Fruit fly (Drosophila melanogaster): ENCODE results near the gene fz3.

The fz3 gene

DNA sequence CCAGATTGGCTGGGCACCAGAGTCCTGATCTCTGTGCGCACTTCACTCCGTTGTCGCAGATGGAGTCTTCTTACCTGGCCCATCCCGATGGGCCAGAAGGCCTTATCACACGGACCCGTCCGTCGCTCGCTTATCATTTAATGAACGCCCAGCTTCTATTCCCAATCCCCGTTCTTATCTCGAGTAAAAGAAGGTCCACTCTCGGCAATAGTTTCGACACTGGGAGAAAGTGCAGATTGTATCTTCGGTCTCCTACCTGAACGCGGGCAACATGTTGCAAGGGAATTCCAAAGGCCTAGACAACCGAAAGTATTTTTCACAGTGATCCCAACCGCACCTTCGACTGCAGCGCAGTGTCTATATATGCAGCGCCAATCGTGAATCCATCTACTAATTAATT is 3.7 kb upstream of the fz3 start:
- TF ChIP-seq usp (GFP tag; optimal IDR thresholded peaks at IDR 0.05) = no peak

DNA sequence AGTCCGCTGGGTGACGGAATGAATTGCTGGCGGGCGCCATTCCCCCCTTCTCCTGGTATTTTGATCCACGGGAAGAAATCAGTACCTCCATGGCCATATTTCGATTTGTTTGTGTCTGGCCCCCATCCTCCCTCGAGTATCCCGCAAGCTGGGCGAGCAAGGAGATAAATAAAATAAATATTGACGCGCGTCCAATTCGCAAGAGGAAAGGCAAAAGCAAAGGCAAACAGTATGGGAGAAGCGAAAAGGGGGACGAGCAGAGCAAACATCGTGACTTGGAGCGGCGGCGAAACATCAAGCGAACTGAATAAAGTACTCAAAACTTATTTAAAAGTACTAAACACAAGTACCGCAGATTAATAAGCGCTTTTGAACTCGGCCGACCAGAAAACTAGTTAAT is 1.8 kb upstream of the fz3 start:
- TF ChIP-seq Dll (optimal IDR thresholded peaks at IDR 0.05) = no peak
- no peak for TF ChIP-seq psq (optimal IDR thresholded peaks at IDR 0.05)
- no peak for TF ChIP-seq CG8478 (optimal IDR thresholded peaks at IDR 0.05)
- no peak for TF ChIP-seq EcR (GFP tag; optimal IDR thresholded peaks at IDR 0.05)
- TF ChIP-seq pan (optimal IDR thresholded peaks at IDR 0.05) = no peak
- no peak for TF ChIP-seq usp (GFP tag; optimal IDR thresholded peaks at IDR 0.05)

DNA sequence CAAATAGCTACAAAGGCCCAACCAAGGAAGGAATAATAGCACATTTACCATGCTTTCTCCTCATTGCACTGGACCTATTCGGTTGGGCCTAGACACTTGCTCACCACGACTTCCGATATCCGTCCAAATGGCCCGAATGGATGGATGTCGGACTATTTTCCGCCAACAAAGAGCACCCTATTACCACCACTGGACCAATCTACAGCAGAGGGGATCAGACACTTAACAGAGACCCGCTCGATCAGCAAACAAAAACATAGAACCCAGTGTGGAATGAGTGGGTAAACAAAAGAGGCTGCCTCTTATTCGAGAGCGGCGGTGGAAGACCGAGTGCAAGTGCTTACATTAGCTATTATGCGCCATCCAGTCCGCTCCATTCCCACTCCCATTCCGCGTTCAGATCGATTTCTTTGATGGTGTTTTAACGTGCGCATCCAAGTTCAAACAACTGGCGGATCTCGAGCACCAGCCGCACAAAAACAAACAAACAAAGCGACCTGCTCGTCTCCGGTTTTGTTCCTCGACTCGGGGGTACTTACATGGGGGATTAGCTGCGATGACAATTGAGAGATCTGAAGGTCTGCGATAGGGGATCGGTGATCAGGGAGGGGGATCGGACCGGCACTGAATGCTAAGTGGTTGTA is 1.1 kb upstream of the fz3 start:
- TF ChIP-seq Dll (optimal IDR thresholded peaks at IDR 0.05) = no peak
- no peak for TF ChIP-seq psq (optimal IDR thresholded peaks at IDR 0.05)
- no peak for TF ChIP-seq pan (optimal IDR thresholded peaks at IDR 0.05)
- no peak for TF ChIP-seq usp (GFP tag; optimal IDR thresholded peaks at IDR 0.05)
- TF ChIP-seq CG8478 (optimal IDR thresholded peaks at IDR 0.05) = no peak
- TF ChIP-seq EcR (GFP tag; optimal IDR thresholded peaks at IDR 0.05) = no peak

DNA sequence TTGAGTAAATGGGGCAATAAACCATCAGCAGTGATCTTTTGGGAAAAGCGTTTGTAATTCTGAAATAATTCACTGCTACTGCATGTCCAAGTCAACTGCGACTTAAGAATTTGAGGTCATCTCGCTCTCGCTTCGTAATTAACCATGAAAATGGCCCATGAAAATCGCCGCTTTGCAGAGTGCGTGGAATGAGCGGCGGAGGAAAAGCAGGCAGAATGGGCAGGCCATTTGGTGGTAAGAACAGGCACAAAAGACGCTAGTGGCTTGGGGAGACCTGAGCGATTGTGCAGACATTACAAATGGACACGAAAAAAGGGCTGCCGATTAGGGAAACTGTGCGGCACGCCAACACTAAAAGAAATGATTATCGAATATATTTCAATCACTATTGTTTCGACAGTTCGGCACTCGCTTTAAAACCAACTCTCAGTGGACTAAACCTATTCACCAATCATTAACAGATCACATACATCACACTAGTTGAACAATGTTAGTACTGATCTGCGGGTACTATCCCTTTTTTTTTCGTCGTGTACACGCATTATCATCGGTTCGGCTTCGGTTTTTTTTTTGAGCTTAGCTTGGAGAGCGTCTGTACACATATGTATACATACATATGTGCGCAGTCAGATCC is 1.8 kb downstream of the fz3 start:
- TF ChIP-seq pan (optimal IDR thresholded peaks at IDR 0.05) = no peak
- TF ChIP-seq EcR (GFP tag; optimal IDR thresholded peaks at IDR 0.05) = no peak
- no peak for TF ChIP-seq CG8478 (optimal IDR thresholded peaks at IDR 0.05)
- no peak for TF ChIP-seq usp (GFP tag; optimal IDR thresholded peaks at IDR 0.05)
- TF ChIP-seq psq (optimal IDR thresholded peaks at IDR 0.05) = no peak
- TF ChIP-seq Dll (optimal IDR thresholded peaks at IDR 0.05) = no peak

DNA sequence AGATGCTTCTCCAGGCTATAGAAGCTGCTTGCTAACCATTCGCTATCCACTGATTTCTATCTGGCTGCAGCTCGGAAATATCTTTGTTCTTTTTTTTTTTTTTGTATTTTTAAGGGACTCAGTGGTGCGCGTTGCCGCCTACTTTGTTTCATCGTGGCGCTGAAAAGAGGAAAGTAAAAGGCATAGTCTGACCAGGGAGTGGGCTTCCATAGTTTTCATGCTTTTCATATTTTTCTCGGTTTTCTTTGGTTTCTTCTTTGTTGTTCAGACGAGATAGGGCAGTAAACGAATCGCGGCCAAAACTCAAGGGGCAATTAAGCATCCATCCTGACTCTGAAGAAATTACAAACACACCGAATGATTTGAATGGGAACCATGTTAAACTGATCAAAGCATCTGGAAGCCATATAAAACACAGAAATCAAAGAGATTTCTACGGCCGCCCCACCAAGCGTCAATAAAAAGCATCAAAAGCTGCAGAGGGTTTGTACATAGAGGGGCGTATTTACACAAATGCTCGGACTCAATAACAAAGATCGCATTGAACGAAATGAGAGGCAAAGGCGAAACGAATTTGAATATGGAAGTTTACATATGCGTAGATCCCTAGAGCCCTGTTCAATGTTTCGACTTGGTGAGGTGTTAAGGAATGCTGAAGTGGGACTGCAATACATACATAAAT is 2.7 kb downstream of the fz3 start:
- TF ChIP-seq pan (optimal IDR thresholded peaks at IDR 0.05) (no peak), psq (optimal IDR thresholded peaks at IDR 0.05) (no peak), EcR (GFP tag; optimal IDR thresholded peaks at IDR 0.05) (no peak), usp (GFP tag; optimal IDR thresholded peaks at IDR 0.05) (no peak), CG8478 (optimal IDR thresholded peaks at IDR 0.05) (no peak), Dll (optimal IDR thresholded peaks at IDR 0.05) (no peak)

DNA sequence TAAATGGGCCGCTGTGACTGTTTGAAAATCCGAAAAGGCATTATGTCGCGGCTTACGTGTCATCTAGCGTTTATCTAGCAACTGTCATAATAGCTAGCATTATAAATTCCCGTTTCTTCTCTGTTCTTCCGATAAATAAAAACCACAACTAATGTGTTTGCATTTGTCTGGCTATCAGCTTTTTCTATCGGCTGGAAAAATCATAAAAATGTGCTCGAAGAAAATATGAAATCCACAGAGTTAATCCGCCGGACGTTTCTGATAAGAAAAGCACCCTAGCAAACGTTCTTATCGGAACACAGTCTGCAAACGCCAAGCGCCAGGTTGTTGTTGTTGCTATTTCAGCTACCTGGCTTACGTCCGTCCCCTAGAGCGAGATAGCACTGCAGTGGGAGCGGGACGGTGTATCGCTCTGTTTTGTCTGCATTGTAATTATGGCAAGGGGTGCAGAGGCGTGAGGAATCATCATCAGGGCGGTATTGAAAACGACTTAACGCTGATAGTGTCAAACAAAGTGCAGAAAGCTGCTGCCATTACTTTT is 4.5 kb downstream of the fz3 start:
- TF ChIP-seq pan (optimal IDR thresholded peaks at IDR 0.05) = no peak
- TF ChIP-seq CG8478 (optimal IDR thresholded peaks at IDR 0.05) = no peak
- no peak for TF ChIP-seq EcR (GFP tag; optimal IDR thresholded peaks at IDR 0.05)
- TF ChIP-seq Dll (optimal IDR thresholded peaks at IDR 0.05) = no peak
- TF ChIP-seq psq (optimal IDR thresholded peaks at IDR 0.05) = no peak
- no peak for TF ChIP-seq usp (GFP tag; optimal IDR thresholded peaks at IDR 0.05)

DNA sequence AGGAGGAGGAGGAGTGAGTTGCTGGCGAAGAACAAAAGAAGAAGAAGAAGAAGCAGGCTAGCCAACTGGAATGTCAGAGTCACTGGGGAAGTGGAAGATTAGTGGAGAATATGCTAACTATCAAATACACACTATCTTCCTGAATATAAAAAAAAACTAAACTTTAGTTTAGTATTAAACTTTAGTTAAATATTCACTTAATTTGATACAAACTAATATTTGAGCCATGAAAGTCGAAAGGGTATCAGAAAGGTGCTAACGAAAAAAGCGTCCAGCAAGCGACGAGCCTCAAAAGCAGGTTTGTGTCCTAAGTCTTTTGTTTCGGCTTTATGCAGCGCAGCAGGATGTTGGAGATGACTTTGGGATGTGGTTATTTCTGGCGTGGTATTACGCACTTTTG is 5.4 kb downstream of the fz3 start:
- TF ChIP-seq psq (optimal IDR thresholded peaks at IDR 0.05) (no peak), usp (GFP tag; optimal IDR thresholded peaks at IDR 0.05) (no peak), Dll (optimal IDR thresholded peaks at IDR 0.05) (no peak), EcR (GFP tag; optimal IDR thresholded peaks at IDR 0.05) (no peak), CG8478 (optimal IDR thresholded peaks at IDR 0.05) (no peak), pan (optimal IDR thresholded peaks at IDR 0.05) (no peak)

DNA sequence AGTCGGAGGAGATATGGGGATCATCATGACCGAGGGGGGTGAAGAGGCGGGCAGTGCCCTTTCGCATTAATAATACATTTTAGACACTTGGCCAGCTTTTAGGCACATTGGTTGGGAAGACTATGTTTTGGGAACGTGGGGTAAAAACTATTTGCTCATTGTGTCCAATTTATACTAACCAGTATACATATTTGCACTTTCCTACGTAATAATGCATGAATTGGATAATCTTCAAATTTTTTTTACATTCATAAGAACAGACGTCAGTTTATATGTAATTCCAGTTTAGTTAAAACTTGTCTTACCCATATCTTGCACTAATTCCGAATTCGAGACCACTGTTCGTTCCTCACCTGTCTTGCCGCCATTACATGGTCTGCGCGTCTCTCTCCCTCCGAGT is 9.6 kb downstream of the fz3 start:
- TF ChIP-seq usp (GFP tag; optimal IDR thresholded peaks at IDR 0.05) = no peak

DNA sequence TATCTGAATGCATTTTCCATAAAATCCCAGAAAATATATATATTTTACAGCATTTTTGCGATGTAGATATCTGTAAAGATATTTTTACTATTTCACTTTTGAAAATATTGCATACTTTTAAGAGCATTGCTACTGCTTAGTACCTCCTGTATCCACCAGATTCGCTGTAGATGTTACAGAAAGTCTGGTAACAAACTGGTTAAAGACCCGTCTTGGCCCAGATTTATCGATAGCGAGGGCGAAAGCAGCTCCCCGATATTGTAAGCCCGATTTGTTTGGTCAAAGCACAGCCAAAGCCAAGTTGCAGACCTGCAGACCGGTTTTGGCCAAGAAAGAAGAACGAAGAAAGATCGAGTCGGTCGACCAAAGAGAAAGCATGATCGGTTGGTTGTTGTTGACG is 14.7 kb downstream of the fz3 start, which contains the start of gene tw:
TSS of gene tw (plus strand) at position 291 of the 400 bp plus-strand sequence.
- TF ChIP-seq Dll (optimal IDR thresholded peaks at IDR 0.05) = no peak
- no peak for TF ChIP-seq pan (optimal IDR thresholded peaks at IDR 0.05)
- TF ChIP-seq psq (optimal IDR thresholded peaks at IDR 0.05) = no peak
- no peak for TF ChIP-seq EcR (GFP tag; optimal IDR thresholded peaks at IDR 0.05)
- no peak for TF ChIP-seq usp (GFP tag; optimal IDR thresholded peaks at IDR 0.05)
- TF ChIP-seq CG8478 (optimal IDR thresholded peaks at IDR 0.05) = no peak

DNA sequence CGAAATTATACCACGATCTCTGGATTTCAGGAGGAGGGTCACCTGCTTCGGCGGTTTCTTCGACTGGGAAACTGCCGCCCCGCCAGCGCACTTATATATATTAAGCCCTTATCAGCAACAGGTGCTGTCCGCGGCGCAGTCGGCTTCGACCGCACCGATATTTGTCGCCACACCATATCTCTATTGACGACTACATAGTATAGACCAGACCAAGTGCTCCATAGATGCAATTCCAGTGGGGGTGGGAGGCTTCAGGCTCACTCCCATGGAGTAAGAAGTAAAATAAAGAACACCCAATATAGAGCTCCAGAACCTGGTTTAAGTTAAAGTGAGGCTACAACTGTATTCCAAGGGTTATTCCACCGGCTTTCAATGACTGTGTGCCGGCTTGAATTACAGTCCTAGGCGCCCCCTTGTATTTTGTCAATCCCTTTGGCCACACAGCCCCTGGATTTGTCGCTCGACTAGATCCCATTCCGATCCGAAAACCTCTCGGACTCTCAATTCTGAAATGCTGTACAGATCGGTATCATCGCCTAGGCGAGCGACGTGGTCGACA is 20.4 kb downstream of the fz3 start, which contains the start of gene CG13360:
TSS of gene CG13360 (minus strand) at position 51 of the 559 bp plus-strand sequence.
- no peak for TF ChIP-seq Dll (optimal IDR thresholded peaks at IDR 0.05)
- no peak for TF ChIP-seq pan (optimal IDR thresholded peaks at IDR 0.05)
- TF ChIP-seq EcR (GFP tag; optimal IDR thresholded peaks at IDR 0.05) = no peak
- no peak for TF ChIP-seq usp (GFP tag; optimal IDR thresholded peaks at IDR 0.05)
- TF ChIP-seq CG8478 (optimal IDR thresholded peaks at IDR 0.05) = no peak
- no peak for TF ChIP-seq psq (optimal IDR thresholded peaks at IDR 0.05)

DNA sequence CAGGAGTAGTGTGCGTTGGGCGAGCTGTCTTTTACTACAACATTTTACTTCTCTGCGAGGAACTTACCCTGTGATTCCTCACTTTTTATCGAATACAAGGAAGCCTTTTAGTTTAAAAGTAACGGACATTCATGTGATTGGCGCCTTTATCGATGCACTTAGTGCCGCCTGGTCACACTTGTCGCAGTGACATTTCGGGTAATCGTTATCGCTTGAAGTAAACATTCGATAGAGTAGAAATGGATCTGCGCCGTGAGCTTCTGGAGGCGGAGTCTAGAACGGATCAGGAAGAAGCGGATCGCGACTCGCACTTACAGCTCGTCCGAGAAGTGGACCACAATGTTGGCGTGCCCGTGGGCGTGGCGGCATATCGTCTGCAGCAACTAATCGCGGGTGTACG is 23.2 kb downstream of the fz3 start, which contains the start of gene CG16989:
TSS of gene CG16989 (plus strand) at position 225 of the 400 bp plus-strand sequence.
- TF ChIP-seq pan (optimal IDR thresholded peaks at IDR 0.05) = no peak
- TF ChIP-seq CG8478 (optimal IDR thresholded peaks at IDR 0.05) = no peak
- no peak for TF ChIP-seq usp (GFP tag; optimal IDR thresholded peaks at IDR 0.05)
- TF ChIP-seq Dll (optimal IDR thresholded peaks at IDR 0.05) = no peak
- no peak for TF ChIP-seq psq (optimal IDR thresholded peaks at IDR 0.05)
- no peak for TF ChIP-seq EcR (GFP tag; optimal IDR thresholded peaks at IDR 0.05)

All from whole organism.